Fruit fly (Drosophila melanogaster) whole organism, wandering third instar larva: ENCODE results near the gene CG14262.

Experiments used
- Abd-B ChIP-seq: fragments of >200 bp; optimal IDR thresholded peaks from 2 replicates; lab custom pipeline; 2017; ENCODE audit warnings: missing biosample characterization, missing genetic modification characterization
- Dfd ChIP-seq: fragments of >200 bp; optimal IDR thresholded peaks from 2 replicates; lab custom pipeline; 2017; ENCODE audit warnings: missing biosample characterization, missing genetic modification characterization
- Hnf4 ChIP-seq: fragments of 200-800 bp; sonication (Bioruptor generic); optimal IDR thresholded peaks from 2 replicates; lab custom pipeline; 2016; ENCODE audit warnings: missing biosample characterization, mild to moderate bottlenecking, missing genetic modification characterization
- Hr78 ChIP-seq: fragments of >200 bp; optimal IDR thresholded peaks from 2 replicates; lab custom pipeline; 2017; ENCODE audit warnings: missing biosample characterization, missing genetic modification characterization
- OdsH ChIP-seq: fragments of 200-800 bp; sonication (Bioruptor generic); optimal IDR thresholded peaks from 2 replicates; lab custom pipeline; 2016; ENCODE audit warnings: missing biosample characterization, mild to moderate bottlenecking, missing genetic modification characterization
- foxo ChIP-seq, 2 experiments: fragments of 200-800 bp; sonication (Bioruptor generic); optimal IDR thresholded peaks; 2 replicates in 1 of 2; 3 replicates in 1 of 2; lab custom pipeline; 2016 to 2017; ENCODE audit warnings: missing biosample characterization in 2 of 2, missing genetic modification characterization in 2 of 2
- h ChIP-seq: fragments of 200-800 bp; sonication (Bioruptor generic); optimal IDR thresholded peaks from 3 replicates; lab custom pipeline; 2016; ENCODE audit warnings: missing biosample characterization, mild to moderate bottlenecking, missing genetic modification characterization
- lola ChIP-seq: fragments of >200 bp; optimal IDR thresholded peaks from 2 replicates; lab custom pipeline; 2017; ENCODE audit warnings: missing biosample characterization, missing genetic modification characterization
- pan ChIP-seq: fragments of >200 bp; optimal IDR thresholded peaks from 2 replicates; lab custom pipeline; 2017
- psq ChIP-seq: fragments of 200-800 bp; sonication (Bioruptor generic); optimal IDR thresholded peaks from 3 replicates; lab custom pipeline; 2017; ENCODE audit warnings: missing biosample characterization, mild to moderate bottlenecking, missing genetic modification characterization, moderate library complexity
- usp ChIP-seq: fragments of >200 bp; optimal IDR thresholded peaks from 2 replicates; lab custom pipeline; 2017; ENCODE audit warnings: missing biosample characterization, missing genetic modification characterization

DNA sequence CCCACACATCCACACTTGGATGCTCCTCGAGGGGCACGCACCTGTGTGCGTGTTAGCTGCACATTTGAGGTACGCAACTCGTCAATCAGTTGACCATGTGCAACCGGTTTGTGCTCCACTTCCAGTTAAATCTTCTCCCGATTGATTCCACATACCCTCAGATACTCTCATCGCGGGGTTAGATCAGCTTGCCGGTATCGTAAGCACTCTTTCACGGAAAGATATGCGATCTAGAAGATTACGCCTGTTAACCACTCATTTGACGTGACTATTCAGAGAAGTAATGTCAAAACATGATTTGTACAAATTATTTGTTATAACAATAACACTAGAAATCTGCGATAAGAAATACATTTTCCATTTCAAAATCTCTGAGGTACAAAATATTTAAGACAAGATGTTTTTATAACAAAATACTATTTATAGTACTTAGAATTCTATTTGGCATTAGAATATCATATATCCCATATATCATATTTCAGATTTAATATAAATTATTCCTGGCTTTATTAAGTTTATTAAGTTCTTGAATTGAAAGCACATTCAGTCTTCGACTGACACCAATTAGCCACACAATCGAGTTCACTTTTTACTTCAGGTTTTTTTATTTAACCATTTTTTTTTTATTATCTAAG is 44.3 kb downstream of the CG14262 start:
- TF ChIP-seq lola (no peak), psq (no peak), Hnf4 (GFP tag; lab: Kevin White, UChicago) (no peak), usp (no peak), pan (no peak), h (GFP tag; lab: Kevin White, UChicago) (no peak), OdsH (GFP tag; lab: Kevin White, UChicago) (no peak), Dfd (no peak), foxo (GFP tag; optimal IDR thresholded peaks at IDR 0.05; lab: Kevin White, UChicago) (no peak), Abd-B (GFP tag; lab: Kevin White, UChicago) (no peak), Hr78 (GFP tag; lab: Kevin White, UChicago) (no peak)
